Fruit fly (Drosophila melanogaster) whole organism, embryonic: Measurements from ENCODE around the gene ng2.

Experiments used
- ATbp ChIP-seq: fragments of 200-800 bp; sonication (Bioruptor generic); optimal IDR thresholded peaks from 2 replicates; lab custom pipeline; 2017; ENCODE audit warnings: missing biosample characterization, mild to moderate bottlenecking, missing genetic modification characterization, missing genetic modification reagents
- B-H1 ChIP-seq: fragments of 200-800 bp; sonication (Bioruptor generic); IDR thresholded peaks from 3 replicates; pipeline ENCODE4 v1.3.6; 2022; ENCODE audit warnings: missing biosample characterization, missing genetic modification characterization
- Blimp-1 ChIP-seq: fragments of 200-800 bp; sonication (Bioruptor generic); optimal IDR thresholded peaks from 3 replicates; lab custom pipeline; 2018; ENCODE audit warnings: missing biosample characterization, missing genetic modification characterization, mild to moderate bottlenecking, moderate library complexity, missing genetic modification reagents
- CG1024 ChIP-seq: fragments of 200-800 bp; sonication (Bioruptor generic); IDR thresholded peaks from 2 replicates; pipeline ENCODE4 v1.3.6; 2022; ENCODE audit warnings: missing biosample characterization, missing genetic modification characterization
- CG12942 ChIP-seq: fragments of 200-800 bp; sonication (Bioruptor generic); optimal IDR thresholded peaks from 3 replicates; lab custom pipeline; 2016; ENCODE audit warnings: missing biosample characterization, missing genetic modification characterization
- CG13775 ChIP-seq: fragments of 200-800 bp; sonication (Bioruptor generic); optimal IDR thresholded peaks from 3 replicates; lab custom pipeline; 2017; ENCODE audit warnings: missing biosample characterization, mild to moderate bottlenecking, missing genetic modification characterization
- CG2678 ChIP-seq: fragments of 200-800 bp; sonication (Bioruptor generic); optimal IDR thresholded peaks from 3 replicates; lab custom pipeline; 2019; ENCODE audit warnings: missing biosample characterization, mild to moderate bottlenecking, missing genetic modification characterization, moderate library complexity
- CG30020 ChIP-seq: fragments of 200-800 bp; optimal IDR thresholded peaks from 2 replicates; lab custom pipeline; 2019; ENCODE audit warnings: missing biosample characterization, mild to moderate bottlenecking, missing genetic modification characterization, moderate library complexity
- CG32772 ChIP-seq: fragments of 200-800 bp; sonication (Bioruptor generic); IDR thresholded peaks from 2 replicates; pipeline ENCODE4 v1.3.6; 2022; ENCODE audit warnings: missing biosample characterization, missing genetic modification characterization
- CG6689 ChIP-seq: fragments of 200-800 bp; sonication (Bioruptor generic); IDR thresholded peaks from 2 replicates; pipeline ENCODE4 v1.3.6; 2022; ENCODE audit warnings: missing biosample characterization, missing genetic modification characterization
- CG6791 ChIP-seq: fragments of 200-800 bp; sonication (Bioruptor generic); IDR thresholded peaks from 3 replicates; pipeline ENCODE4 v1.3.6; 2022; ENCODE audit warnings: missing biosample characterization, missing genetic modification characterization; ENCODE audit not compliant: partially characterized antibody
- CG6854 ChIP-seq: fragments of 200-800 bp; sonication (Bioruptor generic); optimal IDR thresholded peaks from 3 replicates; lab custom pipeline; 2017; ENCODE audit warnings: missing biosample characterization, mild to moderate bottlenecking, missing genetic modification characterization
- CG8281 ChIP-seq: fragments of 200-800 bp; sonication (Bioruptor generic); optimal IDR thresholded peaks from 2 replicates; lab custom pipeline; 2018; ENCODE audit warnings: missing biosample characterization, mild to moderate bottlenecking, missing genetic modification characterization, moderate library complexity
- CG8478 ChIP-seq: fragments of >200 bp; optimal IDR thresholded peaks from 2 replicates; lab custom pipeline; 2018
- CG9876 ChIP-seq: fragments of 200-800 bp; sonication (Bioruptor generic); optimal IDR thresholded peaks from 2 replicates; lab custom pipeline; 2016; ENCODE audit warnings: missing biosample characterization, missing genetic modification characterization
- CHES-1-like ChIP-seq: fragments of 200-800 bp; sonication (Bioruptor generic); optimal IDR thresholded peaks from 2 replicates; lab custom pipeline; 2016; ENCODE audit warnings: missing biosample characterization, missing genetic modification characterization
- Doc2 ChIP-seq: fragments of 200-800 bp; sonication (Bioruptor generic); IDR thresholded peaks from 2 replicates; pipeline ENCODE4 v1.3.6; 2022; ENCODE audit warnings: missing biosample characterization, missing genetic modification characterization
- GATAe ChIP-seq: fragments of 200-800 bp; sonication (Bioruptor generic); conservative IDR thresholded peaks from 2 replicates; pipeline ENCODE4 v1.3.6; 2022; ENCODE audit warnings: missing biosample characterization, missing genetic modification characterization
- Mad ChIP-seq: fragments of 200-800 bp; sonication (Bioruptor generic); optimal IDR thresholded peaks from 2 replicates; lab custom pipeline; 2016; ENCODE audit warnings: missing biosample characterization, missing genetic modification characterization
- Mes4 ChIP-seq: fragments of 200-800 bp; sonication (Bioruptor generic); optimal IDR thresholded peaks from 2 replicates; lab custom pipeline; 2016; ENCODE audit warnings: missing biosample characterization, missing genetic modification characterization
- NK7.1 ChIP-seq: fragments of 200-800 bp; sonication (Bioruptor generic); optimal IDR thresholded peaks from 3 replicates; lab custom pipeline; 2016; ENCODE audit warnings: missing biosample characterization, missing genetic modification characterization
- Nf-YA ChIP-seq: fragments of 200-800 bp; sonication (Bioruptor generic); IDR thresholded peaks from 2 replicates; pipeline ENCODE4 v1.3.6; 2022; ENCODE audit warnings: missing biosample characterization, missing genetic modification characterization
- Optix ChIP-seq: fragments of 200-800 bp; sonication (Bioruptor generic); IDR thresholded peaks from 3 replicates; pipeline ENCODE4 v1.3.6; 2022; ENCODE audit warnings: missing biosample characterization, missing genetic modification characterization
- Side ChIP-seq: fragments of 200-800 bp; sonication (Bioruptor generic); optimal IDR thresholded peaks from 2 replicates; lab custom pipeline; 2016; ENCODE audit warnings: missing biosample characterization, missing genetic modification characterization
- Sox102F ChIP-seq: fragments of 200-800 bp; sonication (Bioruptor generic); optimal IDR thresholded peaks from 2 replicates; lab custom pipeline; 2018; ENCODE audit warnings: missing biosample characterization, mild to moderate bottlenecking, missing genetic modification characterization, moderate library complexity
- YL-1 ChIP-seq: fragments of 200-800 bp; sonication (Bioruptor generic); optimal IDR thresholded peaks from 3 replicates; lab custom pipeline; 2017; ENCODE audit warnings: missing biosample characterization, mild to moderate bottlenecking, missing genetic modification characterization
- ap ChIP-seq: fragments of 200-800 bp; sonication (Bioruptor generic); IDR thresholded peaks from 2 replicates; pipeline ENCODE4 v1.3.6; 2022; ENCODE audit warnings: missing biosample characterization, missing genetic modification characterization
- az2 ChIP-seq: fragments of 200-800 bp; sonication (Bioruptor generic); optimal IDR thresholded peaks from 3 replicates; lab custom pipeline; 2016; ENCODE audit warnings: missing biosample characterization, missing genetic modification characterization
- danr ChIP-seq: fragments of 200-800 bp; sonication (Bioruptor generic); IDR thresholded peaks from 2 replicates; pipeline ENCODE4 v1.3.6; 2022; ENCODE audit warnings: missing biosample characterization, missing genetic modification characterization
- dmrt99B ChIP-seq: fragments of 200-800 bp; sonication (Bioruptor generic); optimal IDR thresholded peaks from 2 replicates; lab custom pipeline; 2018; ENCODE audit warnings: missing biosample characterization, mild to moderate bottlenecking, missing genetic modification characterization, moderate library complexity
- ewg ChIP-seq: fragments of 200-800 bp; sonication (Bioruptor generic); optimal IDR thresholded peaks from 3 replicates; lab custom pipeline; 2017; ENCODE audit warnings: mild to moderate bottlenecking, missing biosample characterization, missing genetic modification reagents, missing genetic modification characterization
- fru ChIP-seq: fragments of >200 bp; optimal IDR thresholded peaks from 2 replicates; lab custom pipeline; 2017
- gfzf ChIP-seq: fragments of 200-800 bp; sonication (Bioruptor generic); optimal IDR thresholded peaks from 2 replicates; lab custom pipeline; 2016; ENCODE audit warnings: missing biosample characterization, mild to moderate bottlenecking, missing genetic modification characterization, moderate library complexity
- gsb-n ChIP-seq: fragments of 200-800 bp; sonication (Bioruptor generic); optimal IDR thresholded peaks from 3 replicates; lab custom pipeline; 2018; ENCODE audit warnings: missing biosample characterization, mild to moderate bottlenecking, missing genetic modification characterization
- jigr1 ChIP-seq: fragments of 200-800 bp; sonication (Bioruptor generic); IDR thresholded peaks from 3 replicates; pipeline ENCODE4 v1.3.6; 2022; ENCODE audit warnings: missing biosample characterization, missing genetic modification characterization
- jing ChIP-seq: fragments of 200-800 bp; sonication (Bioruptor generic); optimal IDR thresholded peaks from 2 replicates; lab custom pipeline; 2018; ENCODE audit warnings: missing biosample characterization, mild to moderate bottlenecking, missing genetic modification characterization
- jumu ChIP-seq: fragments of 200-800 bp; sonication (Bioruptor generic); optimal IDR thresholded peaks from 3 replicates; lab custom pipeline; 2016; ENCODE audit warnings: missing biosample characterization, missing genetic modification characterization
- mld ChIP-seq: fragments of 200-800 bp; sonication (Bioruptor generic); IDR thresholded peaks from 3 replicates; pipeline ENCODE4 v1.3.6; 2022; ENCODE audit warnings: missing biosample characterization, missing genetic modification characterization; ENCODE audit not compliant: partially characterized antibody
- nom ChIP-seq: fragments of 200-800 bp; sonication (Bioruptor generic); optimal IDR thresholded peaks from 2 replicates; lab custom pipeline; 2017; ENCODE audit warnings: missing biosample characterization, missing genetic modification characterization, mild to moderate bottlenecking, moderate library complexity, missing genetic modification reagents
- odd ChIP-seq: fragments of 200-800 bp; sonication (Bioruptor generic); optimal IDR thresholded peaks from 2 replicates; lab custom pipeline; 2017; ENCODE audit warnings: missing biosample characterization, mild to moderate bottlenecking, missing genetic modification characterization
- pros ChIP-seq: fragments of 200-800 bp; sonication (Bioruptor generic); optimal IDR thresholded peaks from 3 replicates; lab custom pipeline; 2019; ENCODE audit warnings: missing biosample characterization, mild to moderate bottlenecking, missing genetic modification characterization, moderate library complexity
- run ChIP-seq: fragments of 200-800 bp; sonication (Bioruptor generic); optimal IDR thresholded peaks from 3 replicates; lab custom pipeline; 2018; ENCODE audit warnings: missing biosample characterization, mild to moderate bottlenecking, missing genetic modification characterization
- salm ChIP-seq: fragments of 200-800 bp; sonication (Bioruptor generic); optimal IDR thresholded peaks from 2 replicates; lab custom pipeline; 2018; ENCODE audit warnings: missing biosample characterization, mild to moderate bottlenecking, missing genetic modification characterization
- sd ChIP-seq: fragments of 200-800 bp; sonication (Bioruptor generic); optimal IDR thresholded peaks from 3 replicates; lab custom pipeline; 2018; ENCODE audit warnings: missing biosample characterization, mild to moderate bottlenecking, missing genetic modification characterization, moderate library complexity
- sens ChIP-seq: fragments of 200-800 bp; sonication (Bioruptor generic); peaks from one replicate; lab custom pipeline; 2016; ENCODE audit warnings: missing biosample characterization, missing genetic modification characterization
- sr ChIP-seq: fragments of 200-800 bp; sonication (Bioruptor generic); IDR thresholded peaks from 3 replicates; pipeline ENCODE4 v1.3.6; 2022; ENCODE audit warnings: missing biosample characterization, missing genetic modification characterization
- ssp ChIP-seq: fragments of 200-800 bp; sonication (Bioruptor generic); IDR thresholded peaks from 2 replicates; pipeline ENCODE4 v1.3.6; 2022; ENCODE audit warnings: missing biosample characterization, missing genetic modification characterization
- tap ChIP-seq: fragments of 200-800 bp; optimal IDR thresholded peaks from 3 replicates; lab custom pipeline; 2019; ENCODE audit warnings: missing biosample characterization, mild to moderate bottlenecking, missing genetic modification characterization, moderate library complexity
- vfl ChIP-seq: fragments of 200-800 bp; sonication (Bioruptor generic); optimal IDR thresholded peaks from 2 replicates; lab custom pipeline; 2016; ENCODE audit warnings: missing biosample characterization, missing genetic modification characterization
- wdn ChIP-seq: fragments of 200-800 bp; sonication (Bioruptor generic); IDR thresholded peaks from 2 replicates; pipeline ENCODE4 v1.3.6; 2022; ENCODE audit warnings: missing biosample characterization, missing genetic modification characterization

Gene ng2

dm6 chrX:3255569-3256309 lies 15.4 kb upstream of the ng2 start (continued):
- TF ChIP-seq CG13775 (GFP tag; lab: Kevin White, UChicago) (peak; percentile 97), Mad (GFP tag; lab: Kevin White, UChicago) (peak; percentile 93), ap (GFP tag; lab: Robert Waterston, UW) (peak; percentile 85), CG6791 (GFP tag; lab: Robert Waterston, UW) (0 out of 3 replicates have a peak, but pooled peaks have one; percentile 27), CG8478 (lab: Kevin White, UChicago) (no peak), salm (tag; lab: Kevin White, UChicago) (peak; percentile 91), GATAe (GFP tag; lab: Robert Waterston, UW) (peak; percentile 76), gfzf (no peak), danr (GFP tag; lab: Robert Waterston, UW) (peak; percentile 88), pros (GFP tag; lab: Kevin White, UChicago) (no peak), Blimp-1 (peak; percentile 91), Sox102F (GFP tag; lab: Kevin White, UChicago) (peak; percentile 97), Doc2 (GFP tag; lab: Robert Waterston, UW) (peak; percentile 66), gsb-n (tag; lab: Kevin White, UChicago) (peak; percentile 86), jigr1 (GFP tag; lab: Robert Waterston, UW) (peak; percentile 88), Optix (GFP tag; lab: Robert Waterston, UW) (peak; percentile 47; the same call in 2 of the 3 replicates), CG32772 (GFP tag; lab: Robert Waterston, UW) (peak; percentile 90), sens (GFP tag; lab: Kevin White, UChicago) (peak; percentile 98), B-H1 (GFP tag; lab: Robert Waterston, UW) (peak; percentile 85), jumu (GFP tag; lab: Kevin White, UChicago) (peak; percentile 86), Nf-YA (GFP tag; lab: Robert Waterston, UW) (peak; percentile 85), CG9876 (peak; percentile 72), CG2678 (tag; lab: Kevin White, UChicago) (peak; percentile 98), CHES-1-like (GFP tag; lab: Kevin White, UChicago) (peak; percentile 96), ATbp (GFP tag; lab: Kevin White, UChicago) (peak; percentile 92), NK7.1 (GFP tag; lab: Kevin White, UChicago) (peak; percentile 75), az2 (GFP tag; lab: Kevin White, UChicago) (peak; percentile 93), ssp (GFP tag; lab: Robert Waterston, UW) (peak; percentile 76), YL-1 (peak; percentile 78), nom (GFP tag; lab: Kevin White, UChicago) (peak; percentile 70), CG8281 (tag; lab: Kevin White, UChicago) (peak; percentile 75), ewg (GFP tag; lab: Kevin White, UChicago) (peak; percentile 90), dmrt99B (peak; percentile 95), jing (GFP tag; lab: Kevin White, UChicago) (peak; percentile 77), sd (tag; lab: Kevin White, UChicago) (peak; percentile 87), run (tag; lab: Kevin White, UChicago) (peak; percentile 91), tap (tag; lab: Kevin White, UChicago) (peak; percentile 78), fru (lab: Kevin White, UChicago) (no peak), vfl (peak; percentile 94), CG12942 (GFP tag; lab: Kevin White, UChicago) (peak; percentile 88), wdn (GFP tag; lab: Robert Waterston, UW) (peak; percentile 90), CG6689 (peak; percentile 95), CG1024 (GFP tag; lab: Robert Waterston, UW) (peak; percentile 75), mld (no peak), sr (GFP tag; lab: Robert Waterston, UW) (peak; percentile 22; the same call in 1 of the 3 replicates), CG6854 (GFP tag; lab: Kevin White, UChicago) (peak; percentile 97), Mes4 (GFP tag; lab: Kevin White, UChicago) (peak; percentile 91), CG30020 (no peak), odd (GFP tag; lab: Kevin White, UChicago) (peak; percentile 96), Side (peak; percentile 81)
